Fruit fly (Drosophila melanogaster) whole organism, embryonic: ENCODE measurements around the gene CG32079.

Experiments used
- ATbp ChIP-seq: fragments of 200-800 bp; sonication (Bioruptor generic); optimal IDR thresholded peaks from 2 replicates; lab custom pipeline; 2017; ENCODE audit warnings: missing biosample characterization, mild to moderate bottlenecking, missing genetic modification characterization, missing genetic modification reagents
- CG11093 ChIP-seq: fragments of 200-800 bp; sonication (Bioruptor generic); IDR thresholded peaks from 3 replicates; pipeline ENCODE4 v1.3.6; 2022; ENCODE audit warnings: missing biosample characterization, missing genetic modification characterization
- CG12744 ChIP-seq: fragments of 200-800 bp; sonication (Bioruptor generic); optimal IDR thresholded peaks from 2 replicates; lab custom pipeline; 2016; ENCODE audit warnings: missing biosample characterization, missing genetic modification characterization
- CG14441 ChIP-seq: fragments of 200-800 bp; sonication (Bioruptor generic); IDR thresholded peaks from 2 replicates; pipeline ENCODE4 v1.3.6; 2022; ENCODE audit warnings: missing biosample characterization, missing genetic modification characterization
- CG14667 ChIP-seq: fragments of 200-800 bp; sonication (Bioruptor generic); IDR thresholded peaks from 2 replicates; pipeline ENCODE4 v1.3.6; 2022; ENCODE audit warnings: missing biosample characterization, missing genetic modification characterization
- CG15601 ChIP-seq: fragments of 200-800 bp; sonication (Bioruptor generic); optimal IDR thresholded peaks from 3 replicates; lab custom pipeline; 2019; ENCODE audit warnings: missing biosample characterization, mild to moderate bottlenecking, missing genetic modification characterization, moderate library complexity
- CG17385 ChIP-seq: fragments of 200-800 bp; sonication (Bioruptor generic); optimal IDR thresholded peaks from 3 replicates; lab custom pipeline; 2018; ENCODE audit warnings: missing biosample characterization, mild to moderate bottlenecking, missing genetic modification characterization
- CG1792 ChIP-seq: fragments of 200-800 bp; sonication (Bioruptor generic); optimal IDR thresholded peaks from 2 replicates; lab custom pipeline; 2016; ENCODE audit warnings: missing biosample characterization, missing genetic modification characterization
- CG18599 ChIP-seq: fragments of 200-800 bp; sonication (Bioruptor generic); optimal IDR thresholded peaks from 3 replicates; lab custom pipeline; 2017; ENCODE audit warnings: missing biosample characterization, missing genetic modification characterization, mild to moderate bottlenecking, moderate library complexity, missing genetic modification reagents
- CG2875 ChIP-seq: fragments of 200-800 bp; sonication (Bioruptor generic); optimal IDR thresholded peaks from 2 replicates; lab custom pipeline; 2017; ENCODE audit warnings: missing biosample characterization, mild to moderate bottlenecking, missing genetic modification characterization, missing genetic modification reagents
- CG3407 ChIP-seq: fragments of 200-800 bp; sonication (Bioruptor generic); optimal IDR thresholded peaks from 2 replicates; lab custom pipeline; 2018; ENCODE audit warnings: missing biosample characterization, mild to moderate bottlenecking, missing genetic modification characterization
- CG4360 ChIP-seq: fragments of 200-800 bp; sonication (Bioruptor generic); IDR thresholded peaks from 2 replicates; pipeline ENCODE4 v1.3.6; 2022; ENCODE audit warnings: missing biosample characterization, missing genetic modification characterization
- CG4424 ChIP-seq: fragments of 200-800 bp; sonication (Bioruptor generic); optimal IDR thresholded peaks from 3 replicates; lab custom pipeline; 2016; ENCODE audit warnings: missing biosample characterization, missing genetic modification characterization
- CG6254 ChIP-seq: fragments of 200-800 bp; sonication (Bioruptor generic); optimal IDR thresholded peaks from 3 replicates; lab custom pipeline; 2017; ENCODE audit warnings: mild to moderate bottlenecking, missing biosample characterization, missing genetic modification reagents, missing genetic modification characterization
- CG6689 ChIP-seq: fragments of 200-800 bp; sonication (Bioruptor generic); IDR thresholded peaks from 2 replicates; pipeline ENCODE4 v1.3.6; 2022; ENCODE audit warnings: missing biosample characterization, missing genetic modification characterization
- CG7745 ChIP-seq: fragments of 200-800 bp; sonication (Bioruptor generic); optimal IDR thresholded peaks from 2 replicates; lab custom pipeline; 2018; ENCODE audit warnings: missing biosample characterization, mild to moderate bottlenecking, missing genetic modification characterization, moderate library complexity
- ERR ChIP-seq: fragments of 200-800 bp; sonication (Bioruptor generic); optimal IDR thresholded peaks from 2 replicates; lab custom pipeline; 2016; ENCODE audit warnings: missing biosample characterization, missing genetic modification characterization
- Med ChIP-seq: fragments of 200-800 bp; sonication (Bioruptor generic); peaks from one replicate; lab custom pipeline; 2016; ENCODE audit warnings: missing biosample characterization, missing genetic modification characterization, mild to moderate bottlenecking, inconsistent platforms, moderate library complexity
- Sox100B ChIP-seq: fragments of 200-800 bp; sonication (Bioruptor generic); optimal IDR thresholded peaks from 3 replicates; lab custom pipeline; 2018; ENCODE audit warnings: missing biosample characterization, mild to moderate bottlenecking, missing genetic modification characterization
- Sox102F ChIP-seq: fragments of 200-800 bp; sonication (Bioruptor generic); optimal IDR thresholded peaks from 2 replicates; lab custom pipeline; 2018; ENCODE audit warnings: missing biosample characterization, mild to moderate bottlenecking, missing genetic modification characterization, moderate library complexity
- Usf ChIP-seq: fragments of 200-800 bp; sonication (Bioruptor generic); optimal IDR thresholded peaks from 2 replicates; lab custom pipeline; 2017; ENCODE audit warnings: missing genotype, missing biosample characterization, missing genetic modification characterization
- Vsx1 ChIP-seq: fragments of 200-800 bp; sonication (Bioruptor generic); optimal IDR thresholded peaks from 2 replicates; lab custom pipeline; 2017; ENCODE audit warnings: missing biosample characterization, mild to moderate bottlenecking, missing genetic modification characterization, missing genetic modification reagents
- Xrp1 ChIP-seq: fragments of 200-800 bp; sonication (Bioruptor generic); IDR thresholded peaks from 2 replicates; pipeline ENCODE4 v1.3.6; 2022; ENCODE audit warnings: missing biosample characterization, missing genetic modification characterization
- ac ChIP-seq: fragments of 200-800 bp; sonication (Bioruptor generic); optimal IDR thresholded peaks from 3 replicates; lab custom pipeline; 2017; ENCODE audit warnings: missing biosample characterization, mild to moderate bottlenecking, missing genetic modification characterization
- ap ChIP-seq: fragments of 200-800 bp; sonication (Bioruptor generic); IDR thresholded peaks from 2 replicates; pipeline ENCODE4 v1.3.6; 2022; ENCODE audit warnings: missing biosample characterization, missing genetic modification characterization
- ara ChIP-seq: fragments of 200-800 bp; sonication (Bioruptor generic); IDR thresholded peaks from 2 replicates; pipeline ENCODE4 v1.3.6; 2022; ENCODE audit warnings: missing biosample characterization, missing genetic modification characterization
- cas ChIP-seq: fragments of 200-800 bp; sonication (Bioruptor generic); IDR thresholded peaks from 2 replicates; pipeline ENCODE4 v1.3.6; 2022; ENCODE audit warnings: missing biosample characterization, missing genetic modification characterization
- cg ChIP-seq: fragments of 200-800 bp; sonication (Bioruptor generic); optimal IDR thresholded peaks from 3 replicates; lab custom pipeline; 2019; ENCODE audit warnings: missing biosample characterization, mild to moderate bottlenecking, missing genetic modification characterization, moderate library complexity
- chm ChIP-seq: fragments of 200-800 bp; sonication (Bioruptor generic); IDR thresholded peaks from 2 replicates; pipeline ENCODE4 v1.3.6; 2022; ENCODE audit warnings: missing biosample characterization, missing genetic modification characterization
- ci ChIP-seq: fragments of 200-800 bp; sonication (Bioruptor generic); IDR thresholded peaks from 3 replicates; pipeline ENCODE4 v1.3.6; 2022; ENCODE audit warnings: missing biosample characterization, missing genetic modification characterization
- danr ChIP-seq: fragments of 200-800 bp; sonication (Bioruptor generic); IDR thresholded peaks from 2 replicates; pipeline ENCODE4 v1.3.6; 2022; ENCODE audit warnings: missing biosample characterization, missing genetic modification characterization
- dmrt11E ChIP-seq: fragments of 200-800 bp; sonication (Bioruptor generic); optimal IDR thresholded peaks from 3 replicates; lab custom pipeline; 2018; ENCODE audit warnings: missing biosample characterization, mild to moderate bottlenecking, missing genetic modification characterization, moderate library complexity
- ewg ChIP-seq: fragments of 200-800 bp; sonication (Bioruptor generic); optimal IDR thresholded peaks from 3 replicates; lab custom pipeline; 2017; ENCODE audit warnings: mild to moderate bottlenecking, missing biosample characterization, missing genetic modification reagents, missing genetic modification characterization
- fd102C ChIP-seq: fragments of 200-800 bp; sonication (Bioruptor generic); optimal IDR thresholded peaks from 2 replicates; lab custom pipeline; 2018; ENCODE audit warnings: missing biosample characterization, mild to moderate bottlenecking, missing genetic modification characterization, moderate library complexity
- gce ChIP-seq: fragments of 200-800 bp; sonication (Bioruptor generic); IDR thresholded peaks from 3 replicates; pipeline ENCODE4 v1.3.6; 2022; ENCODE audit warnings: missing biosample characterization, missing genetic modification characterization
- gcm ChIP-seq: fragments of 200-800 bp; sonication (Bioruptor generic); optimal IDR thresholded peaks from 2 replicates; lab custom pipeline; 2019; ENCODE audit warnings: missing biosample characterization, mild to moderate bottlenecking, missing genetic modification characterization, moderate library complexity
- hkb ChIP-seq, 2 experiments: fragments of 200-800 bp in 1 of 2; fragments of >200 bp in 1 of 2; sonication (Bioruptor generic) in 1 of 2; IDR thresholded peaks in 1 of 2; optimal IDR thresholded peaks in 1 of 2; 2 replicates each; pipeline versions ENCODE4 v1.3.6 to Lab custom; 2017 to 2022; ENCODE audit warnings: missing biosample characterization in 1 of 2, missing genetic modification characterization in 1 of 2
- kni ChIP-seq: fragments of 200-800 bp; sonication (Bioruptor generic); optimal IDR thresholded peaks from 3 replicates; lab custom pipeline; 2017; ENCODE audit warnings: mild to moderate bottlenecking, missing biosample characterization, missing genetic modification reagents, missing genetic modification characterization
- lola ChIP-seq, 3 experiments: fragments of >200 bp in 2 of 3; fragments of 200-800 bp in 1 of 3; sonication (Bioruptor generic) in 1 of 3; optimal IDR thresholded peaks; 2 replicates each; lab custom pipeline; 2017 to 2019; ENCODE audit warnings: missing biosample characterization in 3 of 3, missing genetic modification characterization in 3 of 3, mild to moderate bottlenecking in 1 of 3, moderate library complexity in 1 of 3
- nerfin-1 ChIP-seq: fragments of 200-800 bp; sonication (Bioruptor generic); optimal IDR thresholded peaks from 3 replicates; lab custom pipeline; 2019; ENCODE audit warnings: missing biosample characterization, mild to moderate bottlenecking, missing genetic modification characterization, moderate library complexity
- onecut ChIP-seq: fragments of 200-800 bp; sonication (Bioruptor generic); IDR thresholded peaks from 2 replicates; pipeline ENCODE4 v1.3.6; 2022; ENCODE audit warnings: missing biosample characterization, missing genetic modification characterization
- otp ChIP-seq: fragments of 200-800 bp; sonication (Bioruptor generic); IDR thresholded peaks from 3 replicates; pipeline ENCODE4, ENCODE4 v1.3.6; 2022; ENCODE audit warnings: missing biosample characterization, missing genetic modification characterization
- shn ChIP-seq: fragments of 200-800 bp; sonication (Bioruptor generic); optimal IDR thresholded peaks from 3 replicates; lab custom pipeline; 2016; ENCODE audit warnings: missing biosample characterization, missing genetic modification characterization
- sqz ChIP-seq: fragments of 200-800 bp; sonication (Bioruptor generic); optimal IDR thresholded peaks from 3 replicates; lab custom pipeline; 2018; ENCODE audit warnings: missing biosample characterization, mild to moderate bottlenecking, missing genetic modification characterization
- tap ChIP-seq: fragments of 200-800 bp; optimal IDR thresholded peaks from 3 replicates; lab custom pipeline; 2019; ENCODE audit warnings: missing biosample characterization, mild to moderate bottlenecking, missing genetic modification characterization, moderate library complexity
- tll ChIP-seq, 2 experiments: fragments of 200-800 bp in 1 of 2; fragments of >200 bp in 1 of 2; sonication (Bioruptor generic) in 1 of 2; optimal IDR thresholded peaks; 2 replicates each; lab custom pipeline; 2017 to 2019; ENCODE audit warnings: missing biosample characterization in 2 of 2, missing genetic modification characterization in 2 of 2, mild to moderate bottlenecking in 1 of 2, moderate library complexity in 1 of 2
- vfl ChIP-seq: fragments of 200-800 bp; sonication (Bioruptor generic); optimal IDR thresholded peaks from 2 replicates; lab custom pipeline; 2016; ENCODE audit warnings: missing biosample characterization, missing genetic modification characterization
- vvl ChIP-seq: fragments of 200-800 bp; sonication (Bioruptor generic); IDR thresholded peaks from 2 replicates; pipeline ENCODE4 v1.3.6; 2022; ENCODE audit warnings: missing biosample characterization, missing genetic modification characterization
- zfh1 ChIP-seq: fragments of 200-800 bp; sonication (Bioruptor generic); IDR thresholded peaks from 3 replicates; pipeline ENCODE4 v1.3.6; 2022; ENCODE audit warnings: missing biosample characterization, missing genetic modification characterization

CG32079 gene

dm6 chr3L:11003980-11004379, 21.4 kb upstream of the CG32079 start:
- TF ChIP-seq chm (GFP tag; lab: Robert Waterston, UW) (0 out of 2 replicates have a peak, but pooled peaks have one; percentile 51), otp (0 out of 3 replicates have a peak, but pooled peaks have one; percentile 61), ewg (GFP tag; lab: Kevin White, UChicago) (peak; percentile 38), CG18599 (GFP tag; lab: Kevin White, UChicago) (no peak), CG7745 (no peak), Usf (no peak), CG15601 (tag; lab: Kevin White, UChicago) (peak; percentile 17), ERR (GFP tag; lab: Kevin White, UChicago) (no peak), kni (GFP tag; lab: Kevin White, UChicago) (peak; percentile 17), Med (GFP tag; lab: Kevin White, UChicago) (peak; percentile 60), gcm (peak; percentile 15), CG3407 (GFP tag; lab: Kevin White, UChicago) (peak; percentile 5), CG14667 (GFP tag; lab: Robert Waterston, UW) (no peak), danr (GFP tag; lab: Robert Waterston, UW) (no peak), tll (GFP tag; optimal IDR thresholded peaks at IDR 0.05; lab: Kevin White, UChicago) (peak in 1 of 2 experiments; percentile 19), CG6254 (GFP tag; lab: Kevin White, UChicago) (peak; percentile 13), ATbp (peak; percentile 28), tap (tag; lab: Kevin White, UChicago) (no peak), Vsx1 (GFP tag; lab: Kevin White, UChicago) (no peak), ap (0 out of 2 replicates have a peak, but pooled peaks have one; percentile 6), hkb (optimal IDR thresholded peaks at IDR 0.05; lab: Kevin White, UChicago) (no peak), hkb (GFP tag; IDR thresholded peaks at IDR 0.05; lab: Robert Waterston, UW) (0 out of 2 replicates have a peak, but pooled peaks have one; percentile 16), CG14441 (GFP tag; lab: Robert Waterston, UW) (peak; percentile 10; the same call in 1 of the 2 replicates), dmrt11E (tag; lab: Kevin White, UChicago) (peak; percentile 19), CG11093 (GFP tag; lab: Robert Waterston, UW) (no peak), Sox100B (GFP tag; lab: Kevin White, UChicago) (peak; percentile 21), CG1792 (no peak), lola (GFP tag; optimal IDR thresholded peaks at IDR 0.05; lab: Kevin White, UChicago) (peak in 1 of 3 experiments; percentile 1), gce (peak; percentile 45; the same call in 1 of the 3 replicates), vvl (GFP tag; lab: Robert Waterston, UW) (peak; percentile 20; the same call in 1 of the 2 replicates), shn (GFP tag; lab: Kevin White, UChicago) (no peak), Sox102F (GFP tag; lab: Kevin White, UChicago) (no peak), onecut (GFP tag; lab: Robert Waterston, UW) (peak; percentile 30; the same call in 1 of the 2 replicates), fd102C (GFP tag; lab: Kevin White, UChicago) (peak; percentile 30), ci (GFP tag; lab: Robert Waterston, UW) (0 out of 3 replicates have a peak, but pooled peaks have one; percentile 19), CG4424 (GFP tag; lab: Kevin White, UChicago) (no peak), CG4360 (0 out of 2 replicates have a peak, but pooled peaks have one; percentile 21), vfl (GFP tag; lab: Kevin White, UChicago) (no peak), CG2875 (GFP tag; lab: Kevin White, UChicago) (peak; percentile 23), sqz (GFP tag; lab: Kevin White, UChicago) (peak; percentile 25), zfh1 (0 out of 3 replicates have a peak, but pooled peaks have one; percentile 19), CG6689 (GFP tag; lab: Robert Waterston, UW) (peak; percentile 18; the same call in 1 of the 2 replicates), ac (GFP tag; lab: Kevin White, UChicago) (peak; percentile 29), cg (peak; percentile 49), CG12744 (GFP tag; lab: Kevin White, UChicago) (no peak), ara (GFP tag; lab: Robert Waterston, UW) (no peak), Xrp1 (peak; percentile 55; the same call in 1 of the 2 replicates), nerfin-1 (tag; lab: Kevin White, UChicago) (peak; percentile 30), cas (GFP tag; lab: Robert Waterston, UW) (no peak), CG17385 (GFP tag; lab: Kevin White, UChicago) (no peak)
